Worm (Caenorhabditis elegans) whole organism, midembryonic: ENCODE measurements around the gene C33F10.11.

ENCODE experiments used
- cog-1 ChIP-seq: sonication (generic microtip); optimal IDR thresholded peaks from 2 replicates; lab custom pipeline; 2016; ENCODE audit warnings: missing genetic modification characterization, missing compliant biosample characterization
- flt-1 ChIP-seq: fragments of 200-800 bp; sonication (Bioruptor generic); IDR thresholded peaks from 2 replicates; pipeline ENCODE4 v1.3.6; 2022; ENCODE audit warnings: missing genetic modification characterization, missing compliant biosample characterization
- ztf-29 ChIP-seq: fragments of 200-800 bp; sonication (Bioruptor generic); IDR thresholded peaks from 2 replicates; pipeline ENCODE4 v1.3.6; 2022; ENCODE audit warnings: missing genetic modification reagents, missing genetic modification characterization, missing compliant biosample characterization

DNA sequence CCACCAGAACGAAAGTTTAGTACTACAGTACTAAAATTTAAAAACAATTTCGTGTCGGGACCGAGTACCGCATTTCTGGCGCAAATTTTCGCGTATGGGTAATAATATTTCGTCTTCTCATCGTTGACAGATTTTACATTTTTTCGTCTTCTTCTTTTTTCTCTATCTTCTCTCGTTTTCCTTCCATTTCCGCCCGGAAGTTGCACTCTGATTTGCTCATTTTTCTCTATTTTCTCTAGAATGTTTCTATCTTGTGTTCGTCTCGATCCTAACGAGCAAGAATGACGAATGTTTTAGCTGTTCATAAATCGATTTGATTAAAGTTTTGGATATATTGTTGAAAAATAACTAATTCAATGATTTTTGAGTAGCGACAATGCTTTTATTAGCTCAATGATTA, 20.8 kb upstream of the C33F10.11 start:
- TF ChIP-seq flt-1 (GFP tag; lab: Robert Waterston, UW), result no peak
- TF ChIP-seq cog-1 (tag; lab: Kevin White, UChicago), result no peak
- TF ChIP-seq ztf-29 (GFP tag; lab: Robert Waterston, UW), result no peak
